Fruit fly (Drosophila melanogaster) Kc167 (cell line): ENCODE results near the gene CG14015.

Experiments used
- Myc ChIP-seq: fragments of >200 bp; optimal IDR thresholded peaks from 2 replicates; lab custom pipeline; 2017; ENCODE audit warnings: missing external identifiers
- Sin3A ChIP-seq: fragments of >200 bp; optimal IDR thresholded peaks from 2 replicates; lab custom pipeline; 2018; ENCODE audit warnings: missing external identifiers
- h ChIP-seq: fragments of >200 bp; optimal IDR thresholded peaks from 3 replicates; lab custom pipeline; 2018; ENCODE audit warnings: missing external identifiers

dm6 chr2L:5523848-5524473 lies 15.0 kb downstream of the CG14015 start, which contains the start of the genes Vps52 and Elp4:
- TF ChIP-seq Myc (lab: Kevin White, UChicago) (no peak), Sin3A (lab: Kevin White, UChicago) (no peak), h (lab: Kevin White, UChicago) (no peak)
